Worm (Caenorhabditis elegans): ENCODE measurements around the gene idpp-6.

The idpp-6 gene

DNA sequence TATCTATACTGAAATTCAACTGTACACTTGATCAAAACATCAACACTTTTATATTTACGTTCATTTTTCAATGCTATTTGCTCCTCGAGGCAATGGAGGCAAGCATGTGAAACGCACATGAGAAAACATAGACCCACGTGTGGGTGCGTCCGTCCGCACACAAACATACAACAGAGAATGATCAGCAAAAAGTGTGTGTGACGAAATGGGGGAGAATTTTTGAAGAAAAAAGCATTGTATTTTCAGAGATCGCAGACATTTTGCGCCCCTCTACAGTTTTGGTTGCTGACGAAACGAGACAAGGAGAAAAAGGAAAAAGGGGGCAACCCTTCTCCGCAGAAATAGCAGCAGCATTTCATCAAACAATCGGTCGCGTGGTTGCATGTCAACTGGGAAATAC is 32.8 kb upstream of the idpp-6 start (continued):
- peak; percentile 61 for TF ChIP-seq unc-55 (GFP tag; optimal IDR thresholded peaks at IDR 0.05)

DNA sequence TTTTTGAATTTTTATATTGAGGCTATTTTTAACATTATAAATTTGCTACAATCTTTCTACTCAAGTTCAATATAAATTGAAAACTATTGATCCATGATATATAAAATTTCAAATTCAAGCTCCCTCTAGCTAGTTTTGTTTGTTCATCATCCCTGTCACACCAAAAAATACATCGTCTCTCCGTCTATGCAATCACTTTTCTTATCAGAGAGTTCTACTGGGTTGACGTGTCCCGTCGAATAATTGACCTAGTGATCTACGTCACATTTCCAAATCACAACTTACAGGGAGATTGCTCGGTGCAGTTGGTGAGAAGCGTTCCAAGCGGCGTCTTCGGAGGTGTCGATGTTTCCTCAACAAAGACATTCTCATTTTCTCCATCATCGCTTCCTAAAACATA is 21.7 kb upstream of the idpp-6 start:
- TF ChIP-seq crh-2 (tag; optimal IDR thresholded peaks at IDR 0.05) = peak; percentile 57
- TF ChIP-seq sma-9 (GFP tag; optimal IDR thresholded peaks at IDR 0.05) = peak; percentile 27
- TF ChIP-seq sma-9 (tag; optimal IDR thresholded peaks at IDR 0.05) = no peak
- TF ChIP-seq ZK546.5 (tag; optimal IDR thresholded peaks at IDR 0.05) = no peak
- peak; percentile 61 for TF ChIP-seq fos-1 (tag; optimal IDR thresholded peaks at IDR 0.05)
- no peak for TF ChIP-seq nhr-11 (tag; optimal IDR thresholded peaks at IDR 0.05)

DNA sequence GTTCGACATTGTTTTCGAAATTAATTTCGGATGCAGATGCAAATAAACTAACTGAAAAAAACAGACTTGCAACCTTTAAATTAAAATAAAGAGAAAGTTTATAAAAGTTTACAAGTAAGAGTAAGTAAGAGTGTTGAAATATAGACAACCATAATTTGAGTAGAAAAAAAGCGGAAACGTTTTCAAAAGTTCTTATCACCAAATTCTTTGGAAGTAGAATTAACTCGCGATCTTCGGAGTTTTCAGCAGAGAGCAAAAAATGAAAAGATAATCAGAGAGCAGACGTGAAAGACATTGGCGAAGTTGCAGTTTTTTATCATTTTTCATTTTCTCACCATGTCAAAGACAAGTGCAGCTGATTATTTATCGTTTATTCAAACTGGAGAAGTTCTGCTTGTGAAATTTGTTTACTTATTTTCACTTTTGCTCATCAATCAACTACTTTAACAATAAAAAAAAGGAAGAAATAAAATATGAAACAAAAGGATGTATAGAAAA is 21.2 kb upstream of the idpp-6 start, which contains the start of gene abts-4:
Gene abts-4, minus strand, starts transcription at position 51 of the 498 bp plus-strand sequence.
- peak; percentile 44 for TF ChIP-seq sma-9 (GFP tag; optimal IDR thresholded peaks at IDR 0.05)
- TF ChIP-seq sma-9 (tag; optimal IDR thresholded peaks at IDR 0.05) = no peak
- TF ChIP-seq snpc-4 (tag; optimal IDR thresholded peaks at IDR 0.05) = no peak
- no peak for TF ChIP-seq aly-2 (tag; optimal IDR thresholded peaks at IDR 0.05)
- TF ChIP-seq unc-39 (tag; optimal IDR thresholded peaks at IDR 0.05) = no peak
- peak; percentile 39 for TF ChIP-seq fos-1 (tag; optimal IDR thresholded peaks at IDR 0.05)

DNA sequence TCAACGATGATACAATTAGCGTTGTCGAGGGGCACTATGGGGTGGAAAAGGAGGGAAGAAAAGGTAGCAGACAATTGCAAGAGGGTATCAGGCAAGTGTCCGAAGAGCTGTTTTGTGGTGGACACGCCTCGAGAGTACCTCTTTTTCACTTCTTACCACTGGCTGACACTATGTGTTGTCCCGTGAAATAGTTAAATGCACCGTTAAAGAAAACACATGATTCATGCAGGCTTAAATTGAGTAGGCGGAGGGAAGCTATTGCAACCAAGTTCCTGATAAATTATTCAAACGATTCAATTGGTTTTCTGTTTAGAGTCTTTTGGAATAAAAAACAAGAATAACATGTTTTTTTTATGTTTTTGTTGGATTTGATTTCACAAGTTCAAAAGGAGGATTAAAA is 4.9 kb upstream of the idpp-6 start, which contains the start of gene irk-1:
Gene irk-1, minus strand, starts transcription at position 101 of the 400 bp plus-strand sequence.
- TF ChIP-seq fos-1 (tag; optimal IDR thresholded peaks at IDR 0.05) (no peak), nhr-23 (tag; optimal IDR thresholded peaks at IDR 0.05) (no peak), crh-2 (tag; optimal IDR thresholded peaks at IDR 0.05) (no peak), ama-1 (optimal IDR thresholded peaks at IDR 0.05) (no peak), nhr-25 (tag; optimal IDR thresholded peaks at IDR 0.05) (no peak), lsy-2 (tag; optimal IDR thresholded peaks at IDR 0.05) (no peak), nhr-11 (tag; optimal IDR thresholded peaks at IDR 0.05) (no peak), blmp-1 (tag; optimal IDR thresholded peaks at IDR 0.05; ENCODE audit: insufficient read depth) (no peak), R02D3.7 (tag; optimal IDR thresholded peaks at IDR 0.05) (no peak), skn-1 (tag; optimal IDR thresholded peaks at IDR 0.05) (no peak), ztf-11 (tag; optimal IDR thresholded peaks at IDR 0.05) (no peak), ztf-1 (GFP tag; conservative IDR thresholded peaks at IDR 0.05) (no peak), peb-1 (tag; optimal IDR thresholded peaks at IDR 0.05) (no peak), nhr-21 (tag; optimal IDR thresholded peaks at IDR 0.05) (no peak), zag-1 (tag; optimal IDR thresholded peaks at IDR 0.05) (no peak), aly-2 (tag; optimal IDR thresholded peaks at IDR 0.05) (no peak), F13H6.1 (tag; optimal IDR thresholded peaks at IDR 0.05) (no peak)

DNA sequence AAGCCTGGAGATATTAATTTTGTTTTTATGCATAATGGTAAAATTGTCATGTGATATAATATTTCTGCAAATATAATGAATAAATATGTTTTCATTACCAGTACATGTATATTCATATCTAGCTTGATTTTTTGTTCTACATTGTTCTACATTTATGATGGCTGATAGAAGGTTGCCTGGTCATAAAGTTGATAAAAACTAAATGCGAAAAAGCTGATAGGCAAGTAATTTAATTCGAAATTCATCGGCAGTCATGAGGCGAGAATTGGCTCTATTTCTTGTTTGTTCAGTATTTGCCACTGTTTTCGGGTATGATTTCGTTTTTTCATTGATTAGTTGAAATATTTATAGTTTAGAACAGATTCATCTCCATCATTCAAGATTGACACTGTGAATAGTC is 1.2 kb downstream of the idpp-6 start, which contains the start of gene bgal-2:
Gene bgal-2, plus strand, starts transcription at position 231 of the 400 bp plus-strand sequence.
- TF ChIP-seq nhr-129 (tag; optimal IDR thresholded peaks at IDR 0.05) = no peak
- TF ChIP-seq nhr-6 (tag; optimal IDR thresholded peaks at IDR 0.05) = no peak
- TF ChIP-seq elt-3 (tag; optimal IDR thresholded peaks at IDR 0.05) = no peak
- TF ChIP-seq zag-1 (tag; optimal IDR thresholded peaks at IDR 0.05) = no peak
- peak; percentile 75 for TF ChIP-seq fos-1 (tag; optimal IDR thresholded peaks at IDR 0.05)
- TF ChIP-seq R02D3.7 (tag; optimal IDR thresholded peaks at IDR 0.05) = no peak
- no peak for TF ChIP-seq nhr-237 (tag; optimal IDR thresholded peaks at IDR 0.05)
- peak; percentile 6 for TF ChIP-seq crh-2 (tag; optimal IDR thresholded peaks at IDR 0.05)
- no peak for TF ChIP-seq ztf-4 (tag; optimal IDR thresholded peaks at IDR 0.05)
- TF ChIP-seq ZK546.5 (tag; optimal IDR thresholded peaks at IDR 0.05) = no peak
- no peak for TF ChIP-seq lin-11 (tag; optimal IDR thresholded peaks at IDR 0.05)
- TF ChIP-seq nhr-10 (tag; optimal IDR thresholded peaks at IDR 0.05) = no peak
- no peak for TF ChIP-seq unc-55 (GFP tag; optimal IDR thresholded peaks at IDR 0.05)
- no peak for TF ChIP-seq blmp-1 (tag; optimal IDR thresholded peaks at IDR 0.05; ENCODE audit: insufficient read depth)
- TF ChIP-seq peb-1 (tag; optimal IDR thresholded peaks at IDR 0.05) = no peak
- no peak for TF ChIP-seq mbf-1 (tag; optimal IDR thresholded peaks at IDR 0.05)
- TF ChIP-seq sma-9 (GFP tag; optimal IDR thresholded peaks at IDR 0.05) = peak; percentile 5
- no peak for TF ChIP-seq sma-9 (tag; optimal IDR thresholded peaks at IDR 0.05)

DNA sequence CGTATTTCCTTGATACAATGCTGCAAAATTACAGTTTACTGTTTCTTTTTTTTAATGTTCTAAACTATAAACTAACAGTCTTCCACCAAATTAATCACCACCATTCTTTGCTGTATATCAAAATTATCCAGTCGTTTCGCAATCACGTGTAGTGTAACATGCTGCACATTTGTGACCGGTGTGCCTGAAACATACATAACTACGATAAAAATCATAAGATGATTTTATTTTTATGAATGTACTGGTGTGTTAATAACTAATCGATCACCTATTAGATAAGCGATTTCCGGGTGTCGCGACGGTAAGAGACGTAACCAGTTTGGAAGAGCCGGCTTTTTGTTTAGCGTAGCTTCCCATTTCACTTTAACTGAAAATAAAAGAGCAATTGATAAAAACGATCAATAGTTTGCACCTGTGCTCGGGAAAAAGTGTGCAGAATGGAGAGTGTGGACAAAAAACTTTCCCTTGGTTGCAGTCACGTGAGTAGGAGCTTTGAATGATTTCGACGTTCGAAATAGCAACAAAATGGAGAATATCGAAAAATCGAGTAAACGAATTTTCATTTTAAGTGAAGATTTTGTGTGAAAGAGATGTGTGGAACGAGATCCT is 6.1 kb downstream of the idpp-6 start, which contains the start of gene sgca-1:
Gene sgca-1, minus strand, starts transcription at position 584 of the 609 bp plus-strand sequence.
- TF ChIP-seq dmd-4 (tag; optimal IDR thresholded peaks at IDR 0.05) (no peak), ama-1 (optimal IDR thresholded peaks at IDR 0.05) (peak; percentile 1), gmeb-1 (tag; optimal IDR thresholded peaks at IDR 0.05) (peak; percentile 53), mdl-1 (tag; optimal IDR thresholded peaks at IDR 0.05) (peak in 1 of 2 experiments; percentile 1), fos-1 (tag; optimal IDR thresholded peaks at IDR 0.05) (peak; percentile 69), sma-3 (GFP tag; optimal IDR thresholded peaks at IDR 0.05) (peak; percentile 7), Y55F3AM.14 (GFP tag; optimal IDR thresholded peaks at IDR 0.05) (no peak), sma-9 (GFP tag; optimal IDR thresholded peaks at IDR 0.05) (peak; percentile 59), sma-9 (tag; optimal IDR thresholded peaks at IDR 0.05) (no peak), F13H6.1 (tag; optimal IDR thresholded peaks at IDR 0.05) (peak; percentile 26), nhr-23 (tag; optimal IDR thresholded peaks at IDR 0.05) (no peak), nhr-12 (tag; optimal IDR thresholded peaks at IDR 0.05) (no peak), ceh-16 (tag; optimal IDR thresholded peaks at IDR 0.05) (no peak), crh-2 (tag; optimal IDR thresholded peaks at IDR 0.05) (peak; percentile 34)
